Fruit fly (Drosophila melanogaster) whole organism, prepupa: Measurements from ENCODE around the gene CG34281.

Experiments used
- Blimp-1 ChIP-seq: fragments of 200-800 bp; sonication (Bioruptor generic); optimal IDR thresholded peaks from 3 replicates; lab custom pipeline; 2017; ENCODE audit warnings: missing biosample characterization, missing genetic modification characterization, mild to moderate bottlenecking, moderate library complexity, missing genetic modification reagents
- CG10669 ChIP-seq: fragments of 200-800 bp; sonication (Bioruptor generic); optimal IDR thresholded peaks from 3 replicates; lab custom pipeline; 2018; ENCODE audit warnings: missing biosample characterization, mild to moderate bottlenecking, missing genetic modification characterization, moderate library complexity
- CG11762 ChIP-seq: fragments of 200-800 bp; sonication (Bioruptor generic); optimal IDR thresholded peaks from 3 replicates; lab custom pipeline; 2016; ENCODE audit warnings: missing biosample characterization, missing genetic modification characterization; ENCODE audit not compliant: insufficient read depth
- CG11902 ChIP-seq: fragments of 200-800 bp; sonication (Bioruptor generic); optimal IDR thresholded peaks from 3 replicates; lab custom pipeline; 2016; ENCODE audit warnings: missing biosample characterization, missing genetic modification characterization
- CG1621 ChIP-seq: fragments of 200-800 bp; sonication (Bioruptor generic); optimal IDR thresholded peaks from 3 replicates; lab custom pipeline; 2018; ENCODE audit warnings: missing biosample characterization, mild to moderate bottlenecking, missing genetic modification characterization
- CG16779 ChIP-seq: fragments of 200-800 bp; sonication (Bioruptor generic); optimal IDR thresholded peaks from 3 replicates; lab custom pipeline; 2017; ENCODE audit warnings: missing biosample characterization, mild to moderate bottlenecking, missing genetic modification characterization
- CG3032 ChIP-seq: fragments of 200-800 bp; optimal IDR thresholded peaks from 2 replicates; lab custom pipeline; 2019; ENCODE audit warnings: missing biosample characterization, mild to moderate bottlenecking, missing genetic modification characterization, moderate library complexity
- CG31627 ChIP-seq: fragments of 200-800 bp; sonication (Bioruptor generic); optimal IDR thresholded peaks from 3 replicates; lab custom pipeline; 2016; ENCODE audit warnings: missing biosample characterization, missing genetic modification characterization
- CG32006 ChIP-seq: fragments of 200-800 bp; sonication (Bioruptor generic); optimal IDR thresholded peaks from 3 replicates; lab custom pipeline; 2017; ENCODE audit warnings: missing biosample characterization, mild to moderate bottlenecking, missing genetic modification characterization
- CG34406 ChIP-seq: fragments of 200-800 bp; sonication (Bioruptor generic); optimal IDR thresholded peaks from 3 replicates; lab custom pipeline; 2016; ENCODE audit warnings: missing biosample characterization, missing genetic modification characterization
- CG3919 ChIP-seq: fragments of 200-800 bp; sonication (Bioruptor generic); optimal IDR thresholded peaks from 3 replicates; lab custom pipeline; 2016; ENCODE audit warnings: missing biosample characterization, missing genetic modification characterization
- CG6276 ChIP-seq: fragments of 200-800 bp; sonication (Bioruptor generic); optimal IDR thresholded peaks from 2 replicates; lab custom pipeline; 2017; ENCODE audit warnings: missing biosample characterization, mild to moderate bottlenecking, missing genetic modification characterization
- CG6792 ChIP-seq: fragments of 200-800 bp; sonication (Bioruptor generic); optimal IDR thresholded peaks from 3 replicates; lab custom pipeline; 2016; ENCODE audit warnings: missing biosample characterization, missing genetic modification characterization
- CG7368 ChIP-seq: fragments of 200-800 bp; sonication (Bioruptor generic); optimal IDR thresholded peaks from 3 replicates; lab custom pipeline; 2016; ENCODE audit warnings: missing biosample characterization, missing genetic modification characterization
- CG8119 ChIP-seq: fragments of 200-800 bp; sonication (Bioruptor generic); IDR thresholded peaks from 3 replicates; pipeline ENCODE4 v1.3.6; 2022; ENCODE audit warnings: missing biosample characterization, missing genetic modification characterization
- CG8319 ChIP-seq: fragments of 200-800 bp; sonication (Bioruptor generic); optimal IDR thresholded peaks from 3 replicates; lab custom pipeline; 2016; ENCODE audit warnings: missing biosample characterization, missing genetic modification characterization
- Eip75B ChIP-seq: fragments of 200-800 bp; sonication (Bioruptor generic); optimal IDR thresholded peaks from 3 replicates; lab custom pipeline; 2016; ENCODE audit warnings: missing biosample characterization, missing genetic modification characterization
- Eip78C ChIP-seq: fragments of 200-800 bp; sonication (Bioruptor generic); peaks from one replicate; lab custom pipeline; 2016; ENCODE audit warnings: missing biosample characterization, missing genetic modification characterization
- Eip93F ChIP-seq: fragments of 200-800 bp; sonication (Bioruptor generic); optimal IDR thresholded peaks from 2 replicates; lab custom pipeline; 2016; ENCODE audit warnings: missing biosample characterization, mild to moderate bottlenecking, missing genetic modification characterization
- Ets96B ChIP-seq: fragments of 200-800 bp; optimal IDR thresholded peaks from 2 replicates; lab custom pipeline; 2019; ENCODE audit warnings: missing biosample characterization, mild to moderate bottlenecking, missing genetic modification characterization, moderate library complexity
- Gug ChIP-seq: fragments of 200-800 bp; sonication (Bioruptor generic); IDR thresholded peaks from 2 replicates; pipeline ENCODE4 v1.3.6; 2022; ENCODE audit warnings: missing biosample characterization, missing genetic modification characterization
- Hr38 ChIP-seq: sonication (Bioruptor generic); optimal IDR thresholded peaks from 2 replicates; lab custom pipeline; 2016; ENCODE audit warnings: missing biosample characterization, missing genetic modification characterization
- Hr39 ChIP-seq: fragments of 200-800 bp; sonication (Bioruptor generic); optimal IDR thresholded peaks from 2 replicates; lab custom pipeline; 2016; ENCODE audit warnings: missing biosample characterization, missing genetic modification characterization
- Met ChIP-seq: fragments of 200-800 bp; sonication (Bioruptor generic); optimal IDR thresholded peaks from 3 replicates; lab custom pipeline; 2016; ENCODE audit warnings: missing biosample characterization, missing genetic modification characterization
- Smox ChIP-seq: fragments of 200-800 bp; sonication (Bioruptor generic); optimal IDR thresholded peaks from 3 replicates; lab custom pipeline; 2016; ENCODE audit warnings: missing biosample characterization, missing genetic modification characterization
- Sox102F ChIP-seq: fragments of 200-800 bp; sonication (Bioruptor generic); optimal IDR thresholded peaks from 2 replicates; lab custom pipeline; 2016; ENCODE audit warnings: missing biosample characterization, mild to moderate bottlenecking, missing genetic modification characterization
- acj6 ChIP-seq: fragments of 200-800 bp; sonication (Bioruptor generic); optimal IDR thresholded peaks from 3 replicates; lab custom pipeline; 2016; ENCODE audit warnings: missing biosample characterization, missing genetic modification characterization
- cyc ChIP-seq: fragments of 200-800 bp; sonication (Bioruptor generic); optimal IDR thresholded peaks from 3 replicates; lab custom pipeline; 2016; ENCODE audit warnings: missing biosample characterization, missing genetic modification characterization
- esn ChIP-seq: fragments of 200-800 bp; sonication (Bioruptor generic); optimal IDR thresholded peaks from 2 replicates; lab custom pipeline; 2016; ENCODE audit warnings: missing biosample characterization, mild to moderate bottlenecking, missing genetic modification characterization, moderate library complexity
- fd59A ChIP-seq: fragments of 200-800 bp; sonication (Bioruptor generic); optimal IDR thresholded peaks from 2 replicates; lab custom pipeline; 2017; ENCODE audit warnings: missing biosample characterization, mild to moderate bottlenecking, missing genetic modification characterization, missing genetic modification reagents
- lz ChIP-seq: fragments of 200-800 bp; sonication (Bioruptor generic); optimal IDR thresholded peaks from 3 replicates; lab custom pipeline; 2016; ENCODE audit warnings: missing biosample characterization, missing genetic modification characterization
- net ChIP-seq: fragments of 200-800 bp; sonication (Bioruptor generic); optimal IDR thresholded peaks from 3 replicates; lab custom pipeline; 2016; ENCODE audit warnings: missing biosample characterization, missing genetic modification characterization
- pdm3 ChIP-seq: fragments of 200-800 bp; sonication (Bioruptor generic); optimal IDR thresholded peaks from 3 replicates; lab custom pipeline; 2016; ENCODE audit warnings: missing biosample characterization, missing genetic modification characterization
- ss ChIP-seq, 2 experiments: fragments of 200-800 bp; sonication (Bioruptor generic); optimal IDR thresholded peaks; 2 replicates in 1 of 2; 3 replicates in 1 of 2; lab custom pipeline; 2017 to 2018; ENCODE audit warnings: mild to moderate bottlenecking in 2 of 2, missing biosample characterization in 2 of 2, missing genetic modification characterization in 2 of 2, moderate library complexity in 1 of 2
- svp ChIP-seq: fragments of 200-800 bp; sonication (Bioruptor generic); peaks from one replicate; lab custom pipeline; 2016; ENCODE audit warnings: missing biosample characterization, missing genetic modification characterization
- topi ChIP-seq: fragments of 200-800 bp; sonication (Bioruptor generic); optimal IDR thresholded peaks from 3 replicates; lab custom pipeline; 2016; ENCODE audit warnings: missing biosample characterization, missing genetic modification characterization
- vri ChIP-seq: fragments of 200-800 bp; sonication (Bioruptor generic); optimal IDR thresholded peaks from 3 replicates; lab custom pipeline; 2016; ENCODE audit warnings: missing biosample characterization, mild to moderate bottlenecking, missing genetic modification characterization

The CG34281 gene

dm6 chr3R:17612587-17612986 is at the start of gene CG34281:
Gene CG34281, plus strand, starts transcription at chr3R:17612887.
- TF ChIP-seq acj6 (GFP tag; lab: Kevin White, UChicago) (no peak), Hr38 (GFP tag; lab: Kevin White, UChicago) (no peak), pdm3 (GFP tag; lab: Kevin White, UChicago) (no peak), Gug (no peak), Ets96B (tag; lab: Kevin White, UChicago) (no peak), Hr39 (GFP tag; lab: Kevin White, UChicago) (no peak), Eip75B (GFP tag; lab: Kevin White, UChicago) (no peak), CG8319 (no peak), ss (GFP tag; optimal IDR thresholded peaks at IDR 0.05; lab: Kevin White, UChicago) (no peak), esn (GFP tag; lab: Kevin White, UChicago) (no peak), Eip93F (GFP tag; lab: Kevin White, UChicago) (no peak), CG34406 (no peak), Smox (GFP tag; lab: Kevin White, UChicago) (no peak), fd59A (GFP tag; lab: Kevin White, UChicago) (no peak), topi (GFP tag; lab: Kevin White, UChicago) (no peak), Eip78C (GFP tag; lab: Kevin White, UChicago) (no peak), CG7368 (GFP tag; lab: Kevin White, UChicago) (no peak)

- peak; percentile 32 for TF ChIP-seq svp (GFP tag; lab: Kevin White, UChicago)
- peak; percentile 44 for TF ChIP-seq Eip78C (GFP tag; lab: Kevin White, UChicago)
- no peak for TF ChIP-seq CG11902 (GFP tag; lab: Kevin White, UChicago)
These were observed 47.9 kb upstream of the CG34281 start for dm6 chr3R:17564837-17565236.

- TF ChIP-seq pdm3 (GFP tag; lab: Kevin White, UChicago), result no peak
- no peak for TF ChIP-seq Sox102F
- TF ChIP-seq CG3032, result no peak
These were observed 45.8 kb upstream of the CG34281 start for dm6 chr3R:17566619-17567489.

- TF ChIP-seq Blimp-1 (GFP tag; lab: Kevin White, UChicago), result no peak
- TF ChIP-seq CG8119 (GFP tag; lab: Robert Waterston, UW), result no peak
- TF ChIP-seq lz (GFP tag; lab: Kevin White, UChicago), result peak; percentile 31
- no peak for TF ChIP-seq CG6276
- peak; percentile 16 for TF ChIP-seq Smox (GFP tag; lab: Kevin White, UChicago)
- no peak for TF ChIP-seq CG1621 (tag; lab: Kevin White, UChicago)
- no peak for TF ChIP-seq Eip75B (GFP tag; lab: Kevin White, UChicago)
- no peak for TF ChIP-seq CG10669 (GFP tag; lab: Kevin White, UChicago)
- TF ChIP-seq CG3919, result no peak
- TF ChIP-seq CG31627 (GFP tag; lab: Kevin White, UChicago), result peak; percentile 12
- peak; percentile 17 for TF ChIP-seq Sox102F
- TF ChIP-seq Met (GFP tag; lab: Kevin White, UChicago), result peak; percentile 43
- no peak for TF ChIP-seq ss (GFP tag; optimal IDR thresholded peaks at IDR 0.05; lab: Kevin White, UChicago)
- peak; percentile 7 for TF ChIP-seq CG3032
- TF ChIP-seq CG16779 (tag; lab: Kevin White, UChicago), result no peak
- TF ChIP-seq Ets96B (tag; lab: Kevin White, UChicago), result no peak
- no peak for TF ChIP-seq vri (GFP tag; lab: Kevin White, UChicago)
- peak; percentile 47 for TF ChIP-seq esn (GFP tag; lab: Kevin White, UChicago)
- no peak for TF ChIP-seq CG6792
- TF ChIP-seq Eip78C (GFP tag; lab: Kevin White, UChicago), result peak; percentile 64
- no peak for TF ChIP-seq net (GFP tag; lab: Kevin White, UChicago)
- no peak for TF ChIP-seq CG11762 (GFP tag; lab: Kevin White, UChicago)
- TF ChIP-seq cyc, result peak; percentile 4
- TF ChIP-seq CG32006 (GFP tag; lab: Kevin White, UChicago), result no peak
- TF ChIP-seq Hr39 (GFP tag; lab: Kevin White, UChicago), result peak; percentile 40
- TF ChIP-seq svp (GFP tag; lab: Kevin White, UChicago), result peak; percentile 67
These were observed 28.8 kb upstream of the CG34281 start for dm6 chr3R:17583658-17584460.
